Worm (Caenorhabditis elegans): ENCODE measurements around the gene smc-3.

ce11 chrIII:11324093-11324492 lies 33.4 kb downstream of the smc-3 start:
- TF ChIP-seq unc-39 (tag; optimal IDR thresholded peaks at IDR 0.05) (no peak), elt-1 (tag; optimal IDR thresholded peaks at IDR 0.05; ENCODE audit: borderline replicate concordance, insufficient read depth) (no peak), elt-3 (tag; optimal IDR thresholded peaks at IDR 0.05) (no peak), lin-13 (tag; optimal IDR thresholded peaks at IDR 0.05) (no peak), ces-1 (GFP tag; optimal IDR thresholded peaks at IDR 0.05) (no peak), M03D4.4 (tag; optimal IDR thresholded peaks at IDR 0.05) (no peak), blmp-1 (tag; optimal IDR thresholded peaks at IDR 0.05) (no peak), nhr-76 (tag; optimal IDR thresholded peaks at IDR 0.05) (no peak), nhr-12 (tag; optimal IDR thresholded peaks at IDR 0.05) (no peak), snpc-4 (tag; optimal IDR thresholded peaks at IDR 0.05) (no peak), unc-120 (tag; optimal IDR thresholded peaks at IDR 0.05; ENCODE audit: poor library complexity, severe bottlenecking) (no peak)

Measured in whole organism, mixed stage, embryonic.